Fruit fly (Drosophila melanogaster) whole organism, embryonic: Measurements from ENCODE around the gene CG3078.

Experiments used
- CG10267 ChIP-seq: fragments of 200-800 bp; sonication (Bioruptor generic); optimal IDR thresholded peaks from 2 replicates; lab custom pipeline; 2018; ENCODE audit warnings: missing biosample characterization, mild to moderate bottlenecking, missing genetic modification characterization, moderate library complexity
- CG10979 ChIP-seq: fragments of 200-800 bp; sonication (Bioruptor generic); optimal IDR thresholded peaks from 2 replicates; lab custom pipeline; 2018; ENCODE audit warnings: missing biosample characterization, mild to moderate bottlenecking, missing genetic modification characterization, moderate library complexity
- CG14860 ChIP-seq: fragments of 200-800 bp; sonication (Bioruptor generic); IDR thresholded peaks from 3 replicates; pipeline ENCODE4 v1.3.6; 2022; ENCODE audit warnings: missing biosample characterization, missing genetic modification characterization; ENCODE audit not compliant: partially characterized antibody
- CG15479 ChIP-seq: fragments of 200-800 bp; sonication (Bioruptor generic); optimal IDR thresholded peaks from 3 replicates; lab custom pipeline; 2019; ENCODE audit warnings: missing biosample characterization, mild to moderate bottlenecking, missing genetic modification characterization, moderate library complexity
- CG16779 ChIP-seq: fragments of 200-800 bp; sonication (Bioruptor generic); IDR thresholded peaks from 2 replicates; pipeline ENCODE4 v1.3.6; 2022; ENCODE audit warnings: missing biosample characterization, missing genetic modification characterization
- CG17385 ChIP-seq: fragments of 200-800 bp; sonication (Bioruptor generic); optimal IDR thresholded peaks from 3 replicates; lab custom pipeline; 2018; ENCODE audit warnings: missing biosample characterization, mild to moderate bottlenecking, missing genetic modification characterization
- CG17568 ChIP-seq: fragments of 200-800 bp; sonication (Bioruptor generic); optimal IDR thresholded peaks from 2 replicates; lab custom pipeline; 2018; ENCODE audit warnings: missing biosample characterization, mild to moderate bottlenecking, missing genetic modification characterization, moderate library complexity
- CG2875 ChIP-seq: fragments of 200-800 bp; sonication (Bioruptor generic); optimal IDR thresholded peaks from 2 replicates; lab custom pipeline; 2017; ENCODE audit warnings: missing biosample characterization, mild to moderate bottlenecking, missing genetic modification characterization, missing genetic modification reagents
- CG30020 ChIP-seq: fragments of 200-800 bp; optimal IDR thresholded peaks from 2 replicates; lab custom pipeline; 2019; ENCODE audit warnings: missing biosample characterization, mild to moderate bottlenecking, missing genetic modification characterization, moderate library complexity
- CG3065 ChIP-seq: fragments of 200-800 bp; sonication (Bioruptor generic); optimal IDR thresholded peaks from 2 replicates; lab custom pipeline; 2016; ENCODE audit warnings: missing biosample characterization, missing genetic modification characterization
- CG31365 ChIP-seq: fragments of 200-800 bp; sonication (Bioruptor generic); optimal IDR thresholded peaks from 2 replicates; lab custom pipeline; 2018; ENCODE audit warnings: missing biosample characterization, mild to moderate bottlenecking, missing genetic modification characterization
- CG32767 ChIP-seq: fragments of 200-800 bp; sonication (Bioruptor generic); IDR thresholded peaks from 2 replicates; pipeline ENCODE4 v1.3.6; 2022; ENCODE audit warnings: missing biosample characterization, missing genetic modification characterization
- CG43689 ChIP-seq: fragments of 200-800 bp; sonication (Bioruptor generic); IDR thresholded peaks from 2 replicates; pipeline ENCODE4 v1.3.6; 2022; ENCODE audit warnings: missing biosample characterization, missing genetic modification characterization
- CG6254 ChIP-seq: fragments of 200-800 bp; sonication (Bioruptor generic); optimal IDR thresholded peaks from 3 replicates; lab custom pipeline; 2017; ENCODE audit warnings: mild to moderate bottlenecking, missing biosample characterization, missing genetic modification reagents, missing genetic modification characterization
- CG7357 ChIP-seq: fragments of 200-800 bp; sonication (Bioruptor generic); IDR thresholded peaks from 3 replicates; pipeline ENCODE4 v1.3.6; 2022; ENCODE audit warnings: missing biosample characterization, missing genetic modification characterization
- CG7928 ChIP-seq: fragments of 200-800 bp; sonication (Bioruptor generic); optimal IDR thresholded peaks from 2 replicates; lab custom pipeline; 2017; ENCODE audit warnings: missing biosample characterization, mild to moderate bottlenecking, missing genetic modification characterization
- CG7963 ChIP-seq: fragments of 200-800 bp; sonication (Bioruptor generic); IDR thresholded peaks from 3 replicates; pipeline ENCODE4 v1.3.6; 2022; ENCODE audit warnings: missing biosample characterization, missing genetic modification characterization; ENCODE audit not compliant: partially characterized antibody
- CG8765 ChIP-seq: fragments of 200-800 bp; sonication (Bioruptor generic); IDR thresholded peaks from 2 replicates; pipeline ENCODE4 v1.3.6; 2022; ENCODE audit warnings: missing biosample characterization, missing genetic modification characterization
- CG9437 ChIP-seq: fragments of 200-800 bp; sonication (Bioruptor generic); optimal IDR thresholded peaks from 2 replicates; lab custom pipeline; 2018; ENCODE audit warnings: missing biosample characterization, mild to moderate bottlenecking, missing genetic modification characterization
- CTCF ChIP-seq: fragments of 200-800 bp; sonication (Bioruptor generic); optimal IDR thresholded peaks from 2 replicates; lab custom pipeline; 2017; ENCODE audit warnings: missing biosample characterization, mild to moderate bottlenecking, missing genetic modification characterization, moderate library complexity
- D19B ChIP-seq: fragments of 200-800 bp; sonication (Bioruptor generic); optimal IDR thresholded peaks from 2 replicates; lab custom pipeline; 2017; ENCODE audit warnings: missing biosample characterization, mild to moderate bottlenecking, missing genetic modification characterization
- Dad ChIP-seq: fragments of 200-800 bp; sonication (Bioruptor generic); optimal IDR thresholded peaks from 3 replicates; lab custom pipeline; 2016; ENCODE audit warnings: missing biosample characterization, missing genetic modification characterization
- HHEX ChIP-seq: fragments of 200-800 bp; sonication (Bioruptor generic); optimal IDR thresholded peaks from 3 replicates; lab custom pipeline; 2017; ENCODE audit warnings: missing biosample characterization, mild to moderate bottlenecking, missing genetic modification characterization, missing genetic modification reagents
- Hey ChIP-seq: fragments of 200-800 bp; sonication (Bioruptor generic); optimal IDR thresholded peaks from 3 replicates; lab custom pipeline; 2018; ENCODE audit warnings: missing biosample characterization, mild to moderate bottlenecking, missing genetic modification characterization
- Hsf ChIP-seq: fragments of 200-800 bp; sonication (Bioruptor generic); optimal IDR thresholded peaks from 3 replicates; lab custom pipeline; 2016; ENCODE audit warnings: missing biosample characterization, missing genetic modification characterization
- Lhr ChIP-seq: fragments of 200-800 bp; sonication (Bioruptor generic); optimal IDR thresholded peaks from 3 replicates; lab custom pipeline; 2017; ENCODE audit warnings: mild to moderate bottlenecking, missing biosample characterization, missing genetic modification reagents, missing genetic modification characterization
- Opbp ChIP-seq: fragments of 200-800 bp; sonication (Bioruptor generic); IDR thresholded peaks from 3 replicates; pipeline ENCODE4 v1.3.6; 2022; ENCODE audit warnings: missing biosample characterization, missing genetic modification characterization; ENCODE audit not compliant: partially characterized antibody
- Rx ChIP-seq: fragments of 200-800 bp; sonication (Bioruptor generic); IDR thresholded peaks from 2 replicates; pipeline ENCODE4 v1.3.6; 2022; ENCODE audit warnings: missing biosample characterization, missing genetic modification characterization
- TFAM ChIP-seq: fragments of 200-800 bp; sonication (Bioruptor generic); optimal IDR thresholded peaks from 2 replicates; lab custom pipeline; 2017; ENCODE audit warnings: missing biosample characterization, missing genetic modification characterization, inconsistent platforms
- Vsx1 ChIP-seq: fragments of 200-800 bp; sonication (Bioruptor generic); optimal IDR thresholded peaks from 2 replicates; lab custom pipeline; 2017; ENCODE audit warnings: missing biosample characterization, mild to moderate bottlenecking, missing genetic modification characterization, missing genetic modification reagents
- ab ChIP-seq: fragments of 200-800 bp; sonication (Bioruptor generic); optimal IDR thresholded peaks from 2 replicates; lab custom pipeline; 2016; ENCODE audit warnings: missing biosample characterization, missing genetic modification characterization
- cg ChIP-seq: fragments of 200-800 bp; sonication (Bioruptor generic); optimal IDR thresholded peaks from 3 replicates; lab custom pipeline; 2019; ENCODE audit warnings: missing biosample characterization, mild to moderate bottlenecking, missing genetic modification characterization, moderate library complexity
- da ChIP-seq: fragments of 200-800 bp; sonication (Bioruptor generic); optimal IDR thresholded peaks from 2 replicates; lab custom pipeline; 2016; ENCODE audit warnings: missing biosample characterization, missing genetic modification characterization
- disco-r ChIP-seq: fragments of 200-800 bp; sonication (Bioruptor generic); optimal IDR thresholded peaks from 2 replicates; lab custom pipeline; 2016; ENCODE audit warnings: missing biosample characterization, missing genetic modification characterization
- eve ChIP-seq, 2 experiments: fragments of >200 bp; optimal IDR thresholded peaks; 2 replicates each; lab custom pipeline; 2017; ENCODE audit warnings: missing biosample characterization in 2 of 2, missing genetic modification characterization in 2 of 2
- fd64A ChIP-seq: fragments of 200-800 bp; sonication (Bioruptor generic); optimal IDR thresholded peaks from 3 replicates; lab custom pipeline; 2018; ENCODE audit warnings: missing biosample characterization, mild to moderate bottlenecking, missing genetic modification characterization
- grn ChIP-seq: fragments of 200-800 bp; sonication (Bioruptor generic); optimal IDR thresholded peaks from 3 replicates; lab custom pipeline; 2017; ENCODE audit warnings: missing biosample characterization, missing genetic modification characterization
- hbn ChIP-seq: fragments of 200-800 bp; sonication (Bioruptor generic); IDR thresholded peaks from 2 replicates; pipeline ENCODE4 v1.3.6; 2022; ENCODE audit warnings: missing biosample characterization, missing genetic modification characterization; ENCODE audit not compliant: partially characterized antibody
- ken ChIP-seq: fragments of 200-800 bp; sonication (Bioruptor generic); IDR thresholded peaks from 3 replicates; pipeline ENCODE4 v1.3.6; 2022; ENCODE audit warnings: missing biosample characterization, missing genetic modification characterization
- lilli ChIP-seq: fragments of 200-800 bp; sonication (Bioruptor generic); optimal IDR thresholded peaks from 3 replicates; lab custom pipeline; 2016; ENCODE audit warnings: missing biosample characterization, missing genetic modification characterization
- luna ChIP-seq: fragments of 200-800 bp; sonication (Bioruptor generic); optimal IDR thresholded peaks from 2 replicates; lab custom pipeline; 2016; ENCODE audit warnings: missing biosample characterization, missing genetic modification characterization
- peb ChIP-seq: fragments of 200-800 bp; sonication (Bioruptor generic); IDR thresholded peaks from 2 replicates; pipeline ENCODE4 v1.3.6; 2022; ENCODE audit warnings: missing biosample characterization, missing genetic modification characterization
- pho ChIP-seq: fragments of 200-800 bp; sonication (Bioruptor generic); optimal IDR thresholded peaks from 2 replicates; lab custom pipeline; 2016; ENCODE audit warnings: missing biosample characterization, missing genetic modification characterization
- sc ChIP-seq, 3 experiments: fragments of >200 bp in 2 of 3; fragments of 200-800 bp in 1 of 3; sonication (Bioruptor generic) in 1 of 3; optimal IDR thresholded peaks; 2 replicates in 2 of 3; 3 replicates in 1 of 3; lab custom pipeline; 2017; ENCODE audit warnings: mild to moderate bottlenecking in 1 of 3, missing biosample characterization in 1 of 3, missing genetic modification characterization in 1 of 3, missing genetic modification reagents in 1 of 3
- schlank ChIP-seq: fragments of 200-800 bp; sonication (Bioruptor generic); optimal IDR thresholded peaks from 2 replicates; lab custom pipeline; 2018; ENCODE audit warnings: missing biosample characterization, mild to moderate bottlenecking, missing genetic modification characterization
- ssp ChIP-seq: fragments of 200-800 bp; sonication (Bioruptor generic); IDR thresholded peaks from 2 replicates; pipeline ENCODE4 v1.3.6; 2022; ENCODE audit warnings: missing biosample characterization, missing genetic modification characterization
- stwl ChIP-seq: fragments of 200-800 bp; sonication (Bioruptor generic); optimal IDR thresholded peaks from 3 replicates; lab custom pipeline; 2018; ENCODE audit warnings: missing biosample characterization, mild to moderate bottlenecking, missing genetic modification characterization, moderate library complexity
- tap ChIP-seq: fragments of 200-800 bp; optimal IDR thresholded peaks from 3 replicates; lab custom pipeline; 2019; ENCODE audit warnings: missing biosample characterization, mild to moderate bottlenecking, missing genetic modification characterization, moderate library complexity
- vnd ChIP-seq: fragments of 200-800 bp; sonication (Bioruptor generic); IDR thresholded peaks from 3 replicates; pipeline ENCODE4 v1.3.6; 2022; ENCODE audit warnings: missing biosample characterization, missing genetic modification characterization; ENCODE audit not compliant: partially characterized antibody

The CG3078 gene

dm6 chrX:2293294-2293988 is 33.8 kb upstream of the CG3078 start, which contains the start of gene CG2865 (continued):
- TF ChIP-seq CG7928 (GFP tag; lab: Kevin White, UChicago) (peak; percentile 74), CG16779 (GFP tag; lab: Robert Waterston, UW) (peak; percentile 39; the same call in 1 of the 2 replicates), CG2875 (GFP tag; lab: Kevin White, UChicago) (peak; percentile 90), CG7963 (no peak), lilli (GFP tag; lab: Kevin White, UChicago) (peak; percentile 94), Hsf (peak; percentile 94), Dad (GFP tag; lab: Kevin White, UChicago) (peak; percentile 86), vnd (GFP tag; lab: Robert Waterston, UW) (no peak), schlank (peak; percentile 90), CG6254 (GFP tag; lab: Kevin White, UChicago) (peak; percentile 91), eve (GFP tag; optimal IDR thresholded peaks at IDR 0.05; lab: Kevin White, UChicago) (peak in 1 of 2 experiments; percentile 99), Opbp (GFP tag; lab: Robert Waterston, UW) (peak; percentile 53; the same call in 2 of the 3 replicates), CG14860 (no peak), CG17568 (peak; percentile 95), disco-r (GFP tag; lab: Kevin White, UChicago) (peak; percentile 93), CG43689 (GFP tag; lab: Robert Waterston, UW) (peak; percentile 64), Lhr (GFP tag; lab: Kevin White, UChicago) (peak; percentile 79), ssp (peak; percentile 61), grn (GFP tag; lab: Kevin White, UChicago) (peak; percentile 66), peb (GFP tag; lab: Robert Waterston, UW) (peak; percentile 76), luna (peak; percentile 82), tap (tag; lab: Kevin White, UChicago) (peak; percentile 95), fd64A (peak; percentile 90), Vsx1 (GFP tag; lab: Kevin White, UChicago) (peak; percentile 92), CG8765 (GFP tag; lab: Robert Waterston, UW) (peak; percentile 70), sc (optimal IDR thresholded peaks at IDR 0.05; lab: Kevin White, UChicago) (no peak), sc (GFP tag; optimal IDR thresholded peaks at IDR 0.05; lab: Kevin White, UChicago) (peak; percentile 87), da (GFP tag; lab: Kevin White, UChicago) (peak; percentile 33), CG17385 (GFP tag; lab: Kevin White, UChicago) (peak; percentile 94), D19B (GFP tag; lab: Kevin White, UChicago) (peak; percentile 87), stwl (tag; lab: Kevin White, UChicago) (peak; percentile 14), CG30020 (tag; lab: Kevin White, UChicago) (peak; percentile 81), TFAM (peak; percentile 57), CG10267 (peak; percentile 91), CTCF (GFP tag; lab: Kevin White, UChicago) (peak; percentile 56), HHEX (GFP tag; lab: Kevin White, UChicago) (peak; percentile 95), CG10979 (tag; lab: Kevin White, UChicago) (peak; percentile 94), ab (GFP tag; lab: Kevin White, UChicago) (peak; percentile 82), CG3065 (GFP tag; lab: Kevin White, UChicago) (peak; percentile 62), pho (GFP tag; lab: Kevin White, UChicago) (peak; percentile 93), CG9437 (peak; percentile 91), hbn (no peak), CG15479 (GFP tag; lab: Kevin White, UChicago) (peak; percentile 77), ken (GFP tag; lab: Robert Waterston, UW) (peak; percentile 68; the same call in 1 of the 3 replicates), Rx (peak; percentile 69), Hey (tag; lab: Kevin White, UChicago) (peak; percentile 88), CG31365 (peak; percentile 86), CG7357 (GFP tag; lab: Robert Waterston, UW) (peak; percentile 77), CG32767 (peak; percentile 90), cg (GFP tag; lab: Kevin White, UChicago) (peak; percentile 81)
